Worm (Caenorhabditis elegans) whole organism, L3 larva: Measurements from ENCODE around the gene unc-103.

Experiments used
- lin-15B ChIP-seq: fragments of 150-350 bp; optimal IDR thresholded peaks from 2 replicates; lab custom pipeline; 2014; ENCODE audit warnings: missing biosample characterization, missing genetic modification characterization
- nhr-11 ChIP-seq: fragments of 150-350 bp; optimal IDR thresholded peaks from 2 replicates; lab custom pipeline; 2014; ENCODE audit warnings: missing biosample characterization, missing genetic modification characterization
- nhr-25 ChIP-seq: sonication (generic microtip); optimal IDR thresholded peaks from 2 replicates; lab custom pipeline; 2017; ENCODE audit warnings: missing biosample characterization, missing genetic modification characterization
- zag-1 ChIP-seq: fragments of 150-350 bp; optimal IDR thresholded peaks from 2 replicates; lab custom pipeline; 2014; ENCODE audit warnings: missing biosample characterization, missing genetic modification characterization

ce11 chrIII:4178564-4178963 lies 63.4 kb downstream of the unc-103 start, which contains the start of gene C16C10.2:
- no peak for TF ChIP-seq zag-1 (tag; lab: Kevin White, UChicago)
- TF ChIP-seq nhr-11 (tag; lab: Kevin White, UChicago), result no peak
- TF ChIP-seq lin-15B (tag; lab: Kevin White, UChicago), result no peak
- TF ChIP-seq nhr-25 (tag; lab: Kevin White, UChicago), result no peak
